Fruit fly (Drosophila melanogaster): ENCODE data around the gene Kcmf1.
A peak's percentile ranks its signal among the peaks of the same experiment; 100 is the strongest.

Kcmf1 gene

DNA sequence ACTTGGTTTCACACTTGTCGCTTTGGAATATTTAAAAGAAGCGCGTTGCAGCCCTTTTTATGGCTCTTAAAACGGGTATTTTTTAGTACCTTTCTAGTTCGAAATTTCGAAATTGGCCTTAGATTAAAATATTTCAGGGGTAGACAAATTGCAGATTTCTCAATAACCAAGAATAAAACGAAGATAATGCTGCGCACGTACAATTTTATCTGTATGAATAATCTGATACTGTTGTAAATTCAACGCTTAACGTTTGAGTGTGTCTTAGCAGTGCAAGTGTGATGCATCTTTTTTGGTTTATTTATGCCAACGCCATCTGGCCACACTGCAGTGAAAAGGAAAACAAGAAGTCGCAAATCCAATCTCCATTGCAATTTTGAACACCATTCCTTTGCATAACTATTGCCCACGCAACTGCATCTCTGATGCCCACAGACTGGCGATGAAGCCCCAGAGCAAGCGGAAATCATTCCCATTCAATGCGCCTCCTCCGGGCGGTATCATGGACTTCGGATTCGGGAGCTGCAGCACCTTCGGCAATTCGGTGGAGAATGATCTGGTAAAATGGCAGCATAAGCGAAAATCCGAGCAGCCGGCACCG lies 35.9 kb upstream of the Kcmf1 start, which contains the start of gene Nmdmc (continued):
- TF ChIP-seq CG2889 (GFP tag; IDR thresholded peaks at IDR 0.05) (no peak), CG6654 (GFP tag; optimal IDR thresholded peaks at IDR 0.05) (no peak), CG15269 (tag; optimal IDR thresholded peaks at IDR 0.05) (no peak), yki (optimal IDR thresholded peaks at IDR 0.05) (no peak), CG3847 (GFP tag; IDR thresholded peaks at IDR 0.05) (no peak), gcm2 (GFP tag; optimal IDR thresholded peaks at IDR 0.05) (no peak), CG18011 (GFP tag; optimal IDR thresholded peaks at IDR 0.05) (no peak), stwl (tag; optimal IDR thresholded peaks at IDR 0.05) (peak; percentile 77), Jarid2 (GFP tag; optimal IDR thresholded peaks at IDR 0.05) (no peak), zen2 (GFP tag; IDR thresholded peaks at IDR 0.05; ENCODE audit: partially characterized antibody) (no peak), B-H2 (GFP tag; optimal IDR thresholded peaks at IDR 0.05) (no peak), CG8478 (optimal IDR thresholded peaks at IDR 0.05) (no peak), CG16813 (GFP tag; IDR thresholded peaks at IDR 0.05; ENCODE audit: partially characterized antibody) (no peak), tup (GFP tag; optimal IDR thresholded peaks at IDR 0.05) (no peak), slp2 (GFP tag; optimal IDR thresholded peaks at IDR 0.05) (no peak), CG13775 (GFP tag; optimal IDR thresholded peaks at IDR 0.05) (no peak), eve (GFP tag; optimal IDR thresholded peaks at IDR 0.05) (no peak), CG11560 (tag; IDR thresholded peaks at IDR 0.05) (no peak), dmrt99B (tag; optimal IDR thresholded peaks at IDR 0.05) (no peak), dan (GFP tag; IDR thresholded peaks at IDR 0.05) (no peak), twi (tag; optimal IDR thresholded peaks at IDR 0.05) (no peak), nerfin-2 (GFP tag; IDR thresholded peaks at IDR 0.05; ENCODE audit: partially characterized antibody) (no peak), z (GFP tag; IDR thresholded peaks at IDR 0.05) (no peak), cwo (GFP tag; optimal IDR thresholded peaks at IDR 0.05) (no peak), danr (GFP tag; IDR thresholded peaks at IDR 0.05) (no peak), Doc3 (GFP tag; IDR thresholded peaks at IDR 0.05; ENCODE audit: partially characterized antibody) (no peak), CTCF (GFP tag; optimal IDR thresholded peaks at IDR 0.05) (peak; percentile 18), CG17328 (GFP tag; IDR thresholded peaks at IDR 0.05) (no peak), h (optimal IDR thresholded peaks at IDR 0.05) (no peak), HLHmδ (GFP tag; optimal IDR thresholded peaks at IDR 0.05) (no peak), hbn (GFP tag; IDR thresholded peaks at IDR 0.05; ENCODE audit: partially characterized antibody) (no peak), CG14710 (tag; optimal IDR thresholded peaks at IDR 0.05) (peak; percentile 80), CG11085 (GFP tag; IDR thresholded peaks at IDR 0.05) (no peak), CG7963 (GFP tag; IDR thresholded peaks at IDR 0.05; ENCODE audit: partially characterized antibody) (no peak), hb (GFP tag; IDR thresholded peaks at IDR 0.05; ENCODE audit: partially characterized antibody) (no peak), ken (GFP tag; IDR thresholded peaks at IDR 0.05) (no peak), Ada2b (GFP tag; IDR thresholded peaks at IDR 0.05) (no peak), Taf1 (GFP tag; IDR thresholded peaks at IDR 0.05) (no peak), TFAM (GFP tag; optimal IDR thresholded peaks at IDR 0.05) (no peak), her (GFP tag; optimal IDR thresholded peaks at IDR 0.05) (no peak), CG2120 (GFP tag; optimal IDR thresholded peaks at IDR 0.05) (no peak), CG17361 (GFP tag; IDR thresholded peaks at IDR 0.05) (no peak), CG14860 (GFP tag; IDR thresholded peaks at IDR 0.05; ENCODE audit: partially characterized antibody) (no peak), CG11695 (GFP tag; IDR thresholded peaks at IDR 0.05) (no peak), fd64A (GFP tag; optimal IDR thresholded peaks at IDR 0.05) (no peak), Optix (GFP tag; IDR thresholded peaks at IDR 0.05) (no peak), ac (GFP tag; optimal IDR thresholded peaks at IDR 0.05) (no peak), CG14014 (GFP tag; IDR thresholded peaks at IDR 0.05) (no peak), peb (GFP tag; IDR thresholded peaks at IDR 0.05) (no peak), Hr39 (optimal IDR thresholded peaks at IDR 0.05) (no peak), CG11504 (tag; optimal IDR thresholded peaks at IDR 0.05) (no peak), ara (GFP tag; IDR thresholded peaks at IDR 0.05) (no peak), ap (GFP tag; IDR thresholded peaks at IDR 0.05) (no peak)
